Worm (Caenorhabditis elegans): ENCODE results near the gene str-32.

The str-32 gene

ce11 chrV:4864330-4864729 lies 16.9 kb downstream of the str-32 start:
- TF ChIP-seq tab-1 (GFP tag; IDR thresholded peaks at IDR 0.05) (no peak), ztf-23 (GFP tag; IDR thresholded peaks at IDR 0.05) (no peak), med-1 (GFP tag; optimal IDR thresholded peaks at IDR 0.05; ENCODE audit: insufficient read depth) (no peak)

ce11 chrV:4862737-4863136 lies 18.5 kb downstream of the str-32 start, which contains the start of gene C37H5.13:
Gene C37H5.13 (minus strand): TSS chrV:4862965.
- no peak for TF ChIP-seq T22C8.4 (GFP tag; IDR thresholded peaks at IDR 0.05)
- no peak for TF ChIP-seq ztf-29 (GFP tag; IDR thresholded peaks at IDR 0.05)
- no peak for TF ChIP-seq cog-1 (tag; optimal IDR thresholded peaks at IDR 0.05)
- no peak for TF ChIP-seq tab-1 (GFP tag; IDR thresholded peaks at IDR 0.05)
- no peak for TF ChIP-seq ztf-23 (GFP tag; IDR thresholded peaks at IDR 0.05)
- no peak for TF ChIP-seq klf-2 (GFP tag; conservative IDR thresholded peaks at IDR 0.05)
- TF ChIP-seq flt-1 (GFP tag; IDR thresholded peaks at IDR 0.05): no peak
- TF ChIP-seq med-1 (GFP tag; optimal IDR thresholded peaks at IDR 0.05; ENCODE audit: insufficient read depth): no peak
- no peak for TF ChIP-seq ref-1 (GFP tag; conservative IDR thresholded peaks at IDR 0.05)

ce11 chrV:4860525-4860924 lies 20.8 kb downstream of the str-32 start:
- no peak; the same call in 1 of the 2 replicates for TF ChIP-seq T22C8.4 (GFP tag; IDR thresholded peaks at IDR 0.05)
- no peak for TF ChIP-seq klf-2 (GFP tag; conservative IDR thresholded peaks at IDR 0.05)
- TF ChIP-seq flt-1 (GFP tag; IDR thresholded peaks at IDR 0.05): no peak
- no peak for TF ChIP-seq ztf-23 (GFP tag; IDR thresholded peaks at IDR 0.05)
- no peak for TF ChIP-seq cog-1 (tag; optimal IDR thresholded peaks at IDR 0.05)
- no peak for TF ChIP-seq ref-1 (GFP tag; conservative IDR thresholded peaks at IDR 0.05)
- TF ChIP-seq ztf-29 (GFP tag; IDR thresholded peaks at IDR 0.05): no peak
- TF ChIP-seq med-1 (GFP tag; optimal IDR thresholded peaks at IDR 0.05; ENCODE audit: insufficient read depth): no peak
- no peak for TF ChIP-seq tab-1 (GFP tag; IDR thresholded peaks at IDR 0.05)

- no peak for TF ChIP-seq T22C8.4 (GFP tag; IDR thresholded peaks at IDR 0.05)
- no peak for TF ChIP-seq ztf-23 (GFP tag; IDR thresholded peaks at IDR 0.05)
- no peak for TF ChIP-seq flt-1 (GFP tag; IDR thresholded peaks at IDR 0.05)
- no peak for TF ChIP-seq ztf-29 (GFP tag; IDR thresholded peaks at IDR 0.05)
- no peak for TF ChIP-seq tab-1 (GFP tag; IDR thresholded peaks at IDR 0.05)
- TF ChIP-seq klf-2 (GFP tag; conservative IDR thresholded peaks at IDR 0.05): no peak
- no peak for TF ChIP-seq ref-1 (GFP tag; conservative IDR thresholded peaks at IDR 0.05)
- TF ChIP-seq cog-1 (tag; optimal IDR thresholded peaks at IDR 0.05): no peak
Measured at ce11 chrV:4857561-4857960, 23.7 kb downstream of the str-32 start.

ce11 chrV:4851969-4852368 lies 29.3 kb downstream of the str-32 start:
- TF ChIP-seq klf-2 (GFP tag; conservative IDR thresholded peaks at IDR 0.05): no peak
- no peak for TF ChIP-seq tab-1 (GFP tag; IDR thresholded peaks at IDR 0.05)
- no peak for TF ChIP-seq ztf-29 (GFP tag; IDR thresholded peaks at IDR 0.05)
- no peak for TF ChIP-seq ztf-23 (GFP tag; IDR thresholded peaks at IDR 0.05)
- TF ChIP-seq flt-1 (GFP tag; IDR thresholded peaks at IDR 0.05): no peak
- no peak for TF ChIP-seq med-1 (GFP tag; optimal IDR thresholded peaks at IDR 0.05; ENCODE audit: insufficient read depth)
- no peak for TF ChIP-seq ref-1 (GFP tag; conservative IDR thresholded peaks at IDR 0.05)
- no peak for TF ChIP-seq cog-1 (tag; optimal IDR thresholded peaks at IDR 0.05)
- TF ChIP-seq T22C8.4 (GFP tag; IDR thresholded peaks at IDR 0.05): no peak

- TF ChIP-seq ztf-29 (GFP tag; IDR thresholded peaks at IDR 0.05) (no peak), cog-1 (tag; optimal IDR thresholded peaks at IDR 0.05) (no peak), med-1 (GFP tag; optimal IDR thresholded peaks at IDR 0.05; ENCODE audit: insufficient read depth) (no peak), tab-1 (GFP tag; IDR thresholded peaks at IDR 0.05) (no peak), flt-1 (GFP tag; IDR thresholded peaks at IDR 0.05) (no peak)
Measured at ce11 chrV:4851138-4851537, 30.1 kb downstream of the str-32 start, which contains the start of gene nex-4. Gene nex-4 (plus strand): TSS chrV:4851438.

- no peak for TF ChIP-seq flt-1 (GFP tag; IDR thresholded peaks at IDR 0.05)
- TF ChIP-seq ztf-23 (GFP tag; IDR thresholded peaks at IDR 0.05): no peak
- no peak for TF ChIP-seq klf-2 (GFP tag; conservative IDR thresholded peaks at IDR 0.05)
- no peak for TF ChIP-seq med-1 (GFP tag; optimal IDR thresholded peaks at IDR 0.05; ENCODE audit: insufficient read depth)
- TF ChIP-seq cog-1 (tag; optimal IDR thresholded peaks at IDR 0.05): no peak
- no peak for TF ChIP-seq ztf-29 (GFP tag; IDR thresholded peaks at IDR 0.05)
- no peak for TF ChIP-seq T22C8.4 (GFP tag; IDR thresholded peaks at IDR 0.05)
- no peak for TF ChIP-seq tab-1 (GFP tag; IDR thresholded peaks at IDR 0.05)
- no peak for TF ChIP-seq ref-1 (GFP tag; conservative IDR thresholded peaks at IDR 0.05)
Measured at ce11 chrV:4850446-4850845, 30.8 kb downstream of the str-32 start.

ce11 chrV:4847424-4847823 lies 33.9 kb downstream of the str-32 start, which contains the start of gene abhd-5.1:
Gene abhd-5.1 (plus strand): TSS chrV:4847653.
- no peak for TF ChIP-seq cog-1 (tag; optimal IDR thresholded peaks at IDR 0.05)
- no peak for TF ChIP-seq ztf-29 (GFP tag; IDR thresholded peaks at IDR 0.05)
- no peak for TF ChIP-seq T22C8.4 (GFP tag; IDR thresholded peaks at IDR 0.05)
- TF ChIP-seq klf-2 (GFP tag; conservative IDR thresholded peaks at IDR 0.05): no peak
- no peak for TF ChIP-seq tab-1 (GFP tag; IDR thresholded peaks at IDR 0.05)
- TF ChIP-seq ref-1 (GFP tag; conservative IDR thresholded peaks at IDR 0.05): no peak
- TF ChIP-seq med-1 (GFP tag; optimal IDR thresholded peaks at IDR 0.05; ENCODE audit: insufficient read depth): no peak
- no peak for TF ChIP-seq flt-1 (GFP tag; IDR thresholded peaks at IDR 0.05)
- TF ChIP-seq ztf-23 (GFP tag; IDR thresholded peaks at IDR 0.05): no peak

ce11 chrV:4846507-4846906 lies 34.8 kb downstream of the str-32 start:
- TF ChIP-seq med-1 (GFP tag; optimal IDR thresholded peaks at IDR 0.05; ENCODE audit: insufficient read depth) (no peak), ztf-29 (GFP tag; IDR thresholded peaks at IDR 0.05) (no peak), klf-2 (GFP tag; conservative IDR thresholded peaks at IDR 0.05) (no peak), cog-1 (tag; optimal IDR thresholded peaks at IDR 0.05) (no peak), tab-1 (GFP tag; IDR thresholded peaks at IDR 0.05) (no peak), flt-1 (GFP tag; IDR thresholded peaks at IDR 0.05) (no peak), T22C8.4 (GFP tag; IDR thresholded peaks at IDR 0.05) (no peak), ztf-23 (GFP tag; IDR thresholded peaks at IDR 0.05) (no peak), ref-1 (GFP tag; conservative IDR thresholded peaks at IDR 0.05) (no peak)

ce11 chrV:4844591-4844990 lies 36.7 kb downstream of the str-32 start, which contains the start of gene abhd-5.2:
Gene abhd-5.2 (plus strand): TSS chrV:4844685.
- no peak for TF ChIP-seq ztf-23 (GFP tag; IDR thresholded peaks at IDR 0.05)
- TF ChIP-seq klf-2 (GFP tag; conservative IDR thresholded peaks at IDR 0.05): no peak
- TF ChIP-seq tab-1 (GFP tag; IDR thresholded peaks at IDR 0.05): no peak
- TF ChIP-seq T22C8.4 (GFP tag; IDR thresholded peaks at IDR 0.05): no peak
- TF ChIP-seq ref-1 (GFP tag; conservative IDR thresholded peaks at IDR 0.05): no peak
- no peak for TF ChIP-seq ztf-29 (GFP tag; IDR thresholded peaks at IDR 0.05)
- no peak for TF ChIP-seq cog-1 (tag; optimal IDR thresholded peaks at IDR 0.05)
- TF ChIP-seq med-1 (GFP tag; optimal IDR thresholded peaks at IDR 0.05; ENCODE audit: insufficient read depth): no peak
- TF ChIP-seq flt-1 (GFP tag; IDR thresholded peaks at IDR 0.05): no peak

Measured in whole organism, midembryonic.